Worm (Caenorhabditis elegans) whole organism, young adult: ENCODE measurements around the gene drh-1.
A peak's percentile ranks its signal among the peaks of the same experiment; 100 is the strongest.

Experiments used
- B0035.1 ChIP-seq: sonication (generic microtip); optimal IDR thresholded peaks from 2 replicates; lab custom pipeline; 2016; ENCODE audit warnings: missing genetic modification characterization, mild to moderate bottlenecking, missing compliant biosample characterization, missing genotype, missing genetic modification reagents
- F39B2.1 ChIP-seq: fragments of 200-800 bp; sonication (Bioruptor generic); IDR thresholded peaks from 2 replicates; pipeline ENCODE4 v1.3.6; 2022; ENCODE audit warnings: missing genetic modification reagents, missing genetic modification characterization, missing compliant biosample characterization
- F57A8.1 ChIP-seq: fragments of 200-800 bp; sonication (Bioruptor generic); optimal IDR thresholded peaks from 2 replicates; lab custom pipeline; 2018; ENCODE audit warnings: mild to moderate bottlenecking, missing genetic modification characterization, moderate library complexity, missing compliant biosample characterization
- F57C9.4 ChIP-seq: sonication (generic microtip); optimal IDR thresholded peaks from 2 replicates; lab custom pipeline; 2017; ENCODE audit warnings: mild to moderate bottlenecking, missing genetic modification characterization, missing compliant biosample characterization
- K11D2.4 ChIP-seq: fragments of 200-800 bp; sonication (Bioruptor generic); IDR thresholded peaks from 2 replicates; pipeline ENCODE4 v1.3.6; 2022; ENCODE audit warnings: missing genetic modification reagents, missing genetic modification characterization, missing compliant biosample characterization
- K12H6.12 ChIP-seq: fragments of 200-800 bp; sonication (Bioruptor generic); optimal IDR thresholded peaks from 2 replicates; lab custom pipeline; 2018; ENCODE audit warnings: mild to moderate bottlenecking, missing genetic modification characterization, missing compliant biosample characterization
- Y79H2A.3 ChIP-seq: fragments of 200-800 bp; sonication (Bioruptor generic); conservative IDR thresholded peaks from 2 replicates; pipeline ENCODE4 v1.3.6; 2022; ENCODE audit warnings: missing genetic modification reagents, missing genetic modification characterization, missing compliant biosample characterization
- ZK185.1 ChIP-seq: sonication (generic microtip); optimal IDR thresholded peaks from 2 replicates; lab custom pipeline; 2016; ENCODE audit warnings: mild to moderate bottlenecking, missing genetic modification characterization, missing compliant biosample characterization; ENCODE audit not compliant: poor library complexity, severe bottlenecking
- athp-1 ChIP-seq: sonication (generic microtip); optimal IDR thresholded peaks from 2 replicates; lab custom pipeline; 2017; ENCODE audit warnings: mild to moderate bottlenecking, missing genetic modification characterization, missing compliant biosample characterization
- cebp-1 ChIP-seq, 2 experiments: fragments of 200-800 bp in 1 of 2; sonication (Bioruptor generic) in 1 of 2; sonication (generic microtip) in 1 of 2; IDR thresholded peaks in 1 of 2; optimal IDR thresholded peaks in 1 of 2; 2 replicates each; pipeline versions ENCODE4 v1.3.6 to Lab custom; 2017 to 2022; ENCODE audit warnings: missing compliant biosample characterization in 2 of 2, missing genetic modification characterization in 2 of 2, mild to moderate bottlenecking in 1 of 2, missing genetic modification reagents in 1 of 2, moderate library complexity in 1 of 2
- ceh-27 ChIP-seq: fragments of 200-800 bp; sonication (Bioruptor generic); optimal IDR thresholded peaks from 2 replicates; lab custom pipeline; 2018; ENCODE audit warnings: mild to moderate bottlenecking, missing genetic modification characterization, moderate library complexity, missing compliant biosample characterization
- chd-7 ChIP-seq: sonication (generic microtip); optimal IDR thresholded peaks from 2 replicates; lab custom pipeline; 2016; ENCODE audit warnings: mild to moderate bottlenecking, missing genetic modification characterization, moderate library complexity, missing compliant biosample characterization
- die-1 ChIP-seq: sonication (generic microtip); optimal IDR thresholded peaks from 2 replicates; lab custom pipeline; 2016; ENCODE audit warnings: missing genotype, mild to moderate bottlenecking, missing genetic modification characterization, missing compliant biosample characterization
- dpl-1 ChIP-seq: fragments of 150-350 bp; optimal IDR thresholded peaks from 2 replicates; lab custom pipeline; 2014; ENCODE audit warnings: missing biosample characterization, missing genetic modification reagents, missing genetic modification characterization
- egrh-3 ChIP-seq: fragments of 200-800 bp; sonication (Bioruptor generic); IDR thresholded peaks from 2 replicates; pipeline ENCODE4 v1.3.6; 2022; ENCODE audit warnings: missing genetic modification reagents, missing genetic modification characterization, missing compliant biosample characterization
- ekl-4 ChIP-seq: fragments of 200-800 bp; sonication (Bioruptor generic); IDR thresholded peaks from 2 replicates; pipeline ENCODE4 v1.3.6; 2022; ENCODE audit warnings: missing genetic modification reagents, missing genetic modification characterization, missing compliant biosample characterization
- hsf-1 ChIP-seq: fragments of 200-800 bp; sonication (Bioruptor generic); IDR thresholded peaks from 2 replicates; pipeline ENCODE4 v1.3.6; 2022; ENCODE audit warnings: missing genetic modification reagents, missing genetic modification characterization, missing compliant biosample characterization
- madf-8 ChIP-seq: fragments of 200-800 bp; sonication (Bioruptor generic); conservative IDR thresholded peaks from 2 replicates; pipeline ENCODE4 v1.3.6; 2022; ENCODE audit warnings: missing genetic modification reagents, missing genetic modification characterization, missing compliant biosample characterization
- nfya-1 ChIP-seq: sonication (generic microtip); optimal IDR thresholded peaks from 2 replicates; lab custom pipeline; 2017; ENCODE audit warnings: antibody characterized with exemption, missing compliant biosample characterization, missing genetic modification characterization, borderline replicate concordance; ENCODE audit not compliant: insufficient read depth
- nfya-2 ChIP-seq: fragments of 200-800 bp; sonication (Bioruptor generic); IDR thresholded peaks from 2 replicates; pipeline ENCODE4 v1.3.6; 2022; ENCODE audit warnings: missing genetic modification reagents, missing genetic modification characterization, missing compliant biosample characterization
- nhr-27 ChIP-seq: fragments of 200-800 bp; sonication (Bioruptor generic); optimal IDR thresholded peaks from 2 replicates; lab custom pipeline; 2018; ENCODE audit warnings: mild to moderate bottlenecking, missing genetic modification characterization, moderate library complexity, missing compliant biosample characterization
- nhr-80 ChIP-seq: sonication (generic microtip); optimal IDR thresholded peaks from 2 replicates; lab custom pipeline; 2016; ENCODE audit warnings: missing genetic modification characterization, missing compliant biosample characterization
- nhr-90 ChIP-seq: sonication (generic microtip); optimal IDR thresholded peaks from 2 replicates; lab custom pipeline; 2016; ENCODE audit warnings: missing genotype, mild to moderate bottlenecking, missing genetic modification characterization, missing compliant biosample characterization
- pbrm-1 ChIP-seq: fragments of 200-800 bp; sonication (Bioruptor generic); IDR thresholded peaks from 2 replicates; pipeline ENCODE4 v1.3.6; 2022; ENCODE audit warnings: missing genetic modification reagents, missing genetic modification characterization, missing compliant biosample characterization
- repo-1 ChIP-seq: sonication (generic microtip); optimal IDR thresholded peaks from 2 replicates; lab custom pipeline; 2017; ENCODE audit warnings: mild to moderate bottlenecking, missing genetic modification characterization, missing compliant biosample characterization
- rpc-1 ChIP-seq, 2 experiments: fragments of 150-350 bp in 1 of 2; sonication (generic microtip) in 1 of 2; optimal IDR thresholded peaks; 2 replicates each; lab custom pipeline; 2014 to 2018; ENCODE audit warnings: missing biosample characterization in 1 of 2, missing genetic modification characterization in 1 of 2, missing genetic modification reagents in 1 of 2, missing genotype in 1 of 2
- snpc-1.1 ChIP-seq: sonication (generic microtip); optimal IDR thresholded peaks from 2 replicates; lab custom pipeline; 2017; ENCODE audit warnings: missing genetic modification characterization, mild to moderate bottlenecking, missing compliant biosample characterization, antibody characterized with exemption, moderate library complexity, missing genotype, missing genetic modification reagents; ENCODE audit not compliant: insufficient read depth
- snpc-3.4 ChIP-seq: sonication (generic microtip); optimal IDR thresholded peaks from 2 replicates; lab custom pipeline; 2017; ENCODE audit warnings: missing genetic modification characterization, mild to moderate bottlenecking, missing compliant biosample characterization, antibody characterized with exemption, moderate library complexity, missing genotype, missing genetic modification reagents
- snpc-4 ChIP-seq, 5 experiments: fragments of 150-350 bp in 1 of 5; sonication (generic microtip) in 4 of 5; optimal IDR thresholded peaks; 2 replicates each; lab custom pipeline; 2014 to 2018; ENCODE audit warnings: missing genetic modification characterization in 5 of 5, missing biosample characterization in 3 of 5, antibody characterized with exemption in 2 of 5, mild to moderate bottlenecking in 2 of 5, missing compliant biosample characterization in 2 of 5, missing genotype in 2 of 5, moderate library complexity in 2 of 5, missing genetic modification reagents in 1 of 5
- somi-1 ChIP-seq: fragments of 200-800 bp; sonication (Bioruptor generic); optimal IDR thresholded peaks from 2 replicates; lab custom pipeline; 2018; ENCODE audit warnings: mild to moderate bottlenecking, missing genetic modification characterization, missing compliant biosample characterization
- sptf-2 ChIP-seq: fragments of 200-800 bp; sonication (Bioruptor generic); optimal IDR thresholded peaks from 2 replicates; lab custom pipeline; 2018; ENCODE audit warnings: mild to moderate bottlenecking, missing genetic modification characterization, missing compliant biosample characterization
- ztf-18 ChIP-seq: sonication (generic microtip); optimal IDR thresholded peaks from 2 replicates; lab custom pipeline; 2016; ENCODE audit warnings: missing genotype, mild to moderate bottlenecking, missing genetic modification characterization, missing compliant biosample characterization
- ztf-25 ChIP-seq: fragments of 200-800 bp; sonication (Bioruptor generic); IDR thresholded peaks from 2 replicates; pipeline ENCODE4 v1.3.6; 2022; ENCODE audit warnings: missing genetic modification reagents, missing genetic modification characterization, missing compliant biosample characterization
- ztf-26 ChIP-seq: sonication (generic microtip); optimal IDR thresholded peaks from 2 replicates; lab custom pipeline; 2017; ENCODE audit warnings: missing genetic modification characterization, missing compliant biosample characterization
- ztf-28 ChIP-seq: fragments of 200-800 bp; sonication (Bioruptor generic); IDR thresholded peaks from 2 replicates; pipeline ENCODE4 v1.3.6; 2022; ENCODE audit warnings: missing genetic modification reagents, missing genetic modification characterization, missing compliant biosample characterization
- ztf-3 ChIP-seq: fragments of 200-800 bp; sonication (Bioruptor generic); optimal IDR thresholded peaks from 2 replicates; lab custom pipeline; 2018; ENCODE audit warnings: mild to moderate bottlenecking, missing genetic modification characterization, missing compliant biosample characterization
- ztf-6 ChIP-seq: fragments of 200-800 bp; sonication (Bioruptor generic); IDR thresholded peaks from 2 replicates; pipeline ENCODE4 v1.3.6; 2022; ENCODE audit warnings: missing genetic modification reagents, missing genetic modification characterization, missing compliant biosample characterization

Gene drh-1

DNA sequence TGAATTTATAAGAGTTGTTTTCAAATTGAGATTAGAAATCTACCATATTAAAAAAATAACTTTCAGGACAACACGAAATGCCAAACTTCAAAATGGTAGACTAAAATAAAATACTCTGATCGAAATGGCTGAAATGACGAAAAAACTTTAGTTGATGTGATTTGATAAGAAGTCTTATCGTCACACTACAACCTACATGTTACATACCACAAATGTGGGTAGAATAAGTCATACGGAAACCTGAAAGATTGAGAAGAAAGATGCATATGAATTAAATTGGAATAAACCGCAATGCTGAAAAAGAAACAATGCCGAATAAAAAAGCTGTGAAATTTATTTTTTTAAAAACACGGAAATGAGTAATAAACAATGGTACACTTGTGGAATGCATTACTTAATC, 6.1 kb downstream of the drh-1 start:
- TF ChIP-seq somi-1 (GFP tag; lab: Kevin White, UChicago) (no peak), nhr-80 (tag; lab: Kevin White, UChicago) (peak; percentile 6), die-1 (tag; lab: Kevin White, UChicago) (no peak), dpl-1 (no peak), K11D2.4 (no peak)
- TF ChIP-seq, all 124 proteins: peak for 1

DNA sequence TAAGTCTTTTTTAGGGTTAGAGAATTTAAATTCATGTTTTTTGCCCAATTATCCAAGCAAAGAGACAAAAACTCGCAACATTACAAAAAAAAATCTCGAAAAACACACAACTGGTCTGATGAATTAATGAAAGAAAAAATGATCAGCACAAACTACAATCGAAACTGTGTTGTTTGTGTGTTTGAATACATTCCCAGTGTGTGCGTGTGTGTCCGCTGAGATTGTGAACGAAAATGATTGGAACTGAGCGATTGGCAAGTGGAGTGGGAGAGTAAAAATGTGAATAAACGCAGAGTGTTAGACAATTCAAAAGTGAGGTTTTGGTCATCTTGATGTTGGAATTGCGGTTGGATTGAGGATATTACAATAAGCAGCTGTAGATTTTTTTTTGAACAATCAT, 6.6 kb downstream of the drh-1 start:
- TF ChIP-seq ceh-27 (GFP tag; lab: Kevin White, UChicago), result no peak
- TF ChIP-seq madf-8, result no peak
- TF ChIP-seq F39B2.1 (GFP tag; lab: Robert Waterston, UW), result no peak
- no peak for TF ChIP-seq cebp-1 (GFP tag; IDR thresholded peaks at IDR 0.05; lab: Robert Waterston, UW)
- TF ChIP-seq cebp-1 (tag; optimal IDR thresholded peaks at IDR 0.05; lab: Kevin White, UChicago), result peak; percentile 5
- TF ChIP-seq ztf-25 (GFP tag; lab: Robert Waterston, UW), result no peak
- no peak for TF ChIP-seq nhr-27

DNA sequence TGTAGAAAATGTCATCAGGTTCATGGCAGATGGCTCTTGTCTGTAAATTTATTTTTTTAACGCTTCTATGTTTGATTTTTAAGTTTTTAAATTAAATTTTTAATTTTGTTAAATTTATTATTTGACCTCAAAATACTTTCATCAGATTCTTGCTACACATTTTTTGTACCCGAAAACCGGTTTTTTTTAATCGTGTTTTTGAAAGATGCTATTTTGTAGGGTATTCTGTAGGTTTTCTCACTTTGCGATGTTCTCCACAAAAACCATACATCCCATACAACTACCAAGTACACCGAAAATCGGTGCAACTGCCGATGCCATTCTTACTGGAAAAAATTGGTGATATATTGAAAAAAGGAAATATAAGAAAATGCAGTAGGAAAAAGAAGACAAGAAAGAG, 7.3 kb downstream of the drh-1 start, which contains the start of gene nstp-2:
nstp-2 (minus strand) TSS at position 326 of the 400 bp plus-strand sequence.
- TF ChIP-seq Y79H2A.3 (GFP tag; lab: Robert Waterston, UW), result no peak
- TF ChIP-seq ZK185.1, result no peak
- no peak for TF ChIP-seq K12H6.12 (tag; lab: Kevin White, UChicago)
- no peak for TF ChIP-seq nhr-90 (tag; lab: Kevin White, UChicago)
- no peak for TF ChIP-seq madf-8
- no peak for TF ChIP-seq ekl-4 (GFP tag; lab: Robert Waterston, UW)
- no peak for TF ChIP-seq sptf-2 (GFP tag; lab: Kevin White, UChicago)
- no peak for TF ChIP-seq athp-1 (tag; lab: Kevin White, UChicago)
- no peak for TF ChIP-seq pbrm-1 (GFP tag; lab: Robert Waterston, UW)
- no peak for TF ChIP-seq B0035.1 (tag; lab: Kevin White, UChicago)
- TF ChIP-seq hsf-1 (GFP tag; lab: Robert Waterston, UW), result no peak
- TF ChIP-seq rpc-1 (optimal IDR thresholded peaks at IDR 0.05; lab: Kevin White, UChicago), result no peak
- no peak for TF ChIP-seq rpc-1 (tag; optimal IDR thresholded peaks at IDR 0.05; lab: Kevin White, UChicago)
- TF ChIP-seq F57A8.1, result no peak
- TF ChIP-seq nfya-1 (tag; lab: Kevin White, UChicago), result no peak
- TF ChIP-seq snpc-1.1 (tag; lab: Kevin White, UChicago), result no peak
- no peak for TF ChIP-seq nfya-2 (GFP tag; lab: Robert Waterston, UW)
- no peak for TF ChIP-seq cebp-1 (GFP tag; IDR thresholded peaks at IDR 0.05; lab: Robert Waterston, UW)
- TF ChIP-seq cebp-1 (tag; optimal IDR thresholded peaks at IDR 0.05; lab: Kevin White, UChicago), result no peak
- TF ChIP-seq ztf-28 (GFP tag; lab: Robert Waterston, UW), result no peak

DNA sequence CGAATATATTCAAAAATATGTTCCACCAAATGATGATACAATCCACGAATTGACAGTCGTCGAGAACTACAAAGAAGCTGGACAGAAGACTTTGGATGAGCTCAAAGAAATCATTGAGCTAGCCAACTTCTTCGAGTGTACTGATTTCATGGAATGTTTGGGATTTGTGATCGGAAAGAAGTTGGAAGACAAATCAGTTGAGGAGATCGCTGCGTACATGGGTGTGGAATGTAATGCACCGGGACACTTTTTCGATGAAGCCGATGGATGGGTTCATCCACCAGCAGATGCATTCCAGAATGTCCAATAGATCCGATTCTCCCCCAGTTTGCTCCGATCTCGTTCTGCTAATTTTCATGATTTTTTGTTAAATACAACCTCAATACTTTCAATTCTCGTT, 9.6 kb downstream of the drh-1 start:
- peak; percentile 53 for TF ChIP-seq repo-1
- TF ChIP-seq K12H6.12 (tag; lab: Kevin White, UChicago), result no peak
- TF ChIP-seq ztf-26 (tag; lab: Kevin White, UChicago), result no peak
- TF ChIP-seq ztf-6, result no peak
- no peak for TF ChIP-seq ztf-3 (GFP tag; lab: Kevin White, UChicago)
- TF ChIP-seq ztf-18 (tag; lab: Kevin White, UChicago), result no peak
- peak; percentile 8 for TF ChIP-seq chd-7 (tag; lab: Kevin White, UChicago)
- TF ChIP-seq F57C9.4, result no peak
- TF ChIP-seq snpc-4 (GFP tag; optimal IDR thresholded peaks at IDR 0.05; lab: Kevin White, UChicago), result no peak
- no peak for TF ChIP-seq snpc-4 (tag; optimal IDR thresholded peaks at IDR 0.05; lab: Kevin White, UChicago)
- TF ChIP-seq K11D2.4, result no peak
- TF ChIP-seq ceh-27 (GFP tag; lab: Kevin White, UChicago), result no peak
- TF ChIP-seq snpc-3.4, result no peak
- TF ChIP-seq egrh-3 (GFP tag; lab: Robert Waterston, UW), result no peak
- no peak for TF ChIP-seq B0035.1 (tag; lab: Kevin White, UChicago)
- TF ChIP-seq nhr-27, result no peak
